Worm (Caenorhabditis elegans) whole organism, L4/young adult: ENCODE measurements around the gene olrn-1.

Experiments used
- dao-5 ChIP-seq: sonication (generic microtip); optimal IDR thresholded peaks from 2 replicates; lab custom pipeline; 2016; ENCODE audit warnings: missing genotype, missing genetic modification characterization, moderate library complexity, missing compliant biosample characterization
- him-1 ChIP-seq: sonication (generic microtip); optimal IDR thresholded peaks from 2 replicates; lab custom pipeline; 2016; ENCODE audit warnings: missing genotype, missing genetic modification reagents, missing genetic modification characterization, missing compliant biosample characterization

ce11 chrX:15547896-15548295, 10.4 kb downstream of the olrn-1 start:
- TF ChIP-seq him-1 (tag; lab: Kevin White, UChicago) (no peak), dao-5 (tag; lab: Kevin White, UChicago) (no peak)
